Fruit fly (Drosophila melanogaster) whole organism, embryonic: ENCODE data around the gene Rab3GAP1.
A peak's percentile ranks its signal among the peaks of the same experiment; 100 is the strongest.

Experiments
- Atf-2 ChIP-seq: fragments of 200-800 bp; sonication (Bioruptor generic); optimal IDR thresholded peaks from 2 replicates; lab custom pipeline; 2016; ENCODE audit warnings: missing biosample characterization, missing genetic modification characterization
- B-H1 ChIP-seq: fragments of 200-800 bp; sonication (Bioruptor generic); IDR thresholded peaks from 3 replicates; pipeline ENCODE4 v1.3.6; 2022; ENCODE audit warnings: missing biosample characterization, missing genetic modification characterization
- CG10267 ChIP-seq: fragments of 200-800 bp; sonication (Bioruptor generic); optimal IDR thresholded peaks from 2 replicates; lab custom pipeline; 2018; ENCODE audit warnings: missing biosample characterization, mild to moderate bottlenecking, missing genetic modification characterization, moderate library complexity
- CG12104 ChIP-seq: fragments of 200-800 bp; sonication (Bioruptor generic); optimal IDR thresholded peaks from 3 replicates; lab custom pipeline; 2016; ENCODE audit warnings: missing biosample characterization, missing genetic modification characterization
- CG12391 ChIP-seq: fragments of 200-800 bp; sonication (Bioruptor generic); optimal IDR thresholded peaks from 3 replicates; lab custom pipeline; 2018; ENCODE audit warnings: missing biosample characterization, mild to moderate bottlenecking, missing genetic modification characterization, moderate library complexity
- CG14860 ChIP-seq: fragments of 200-800 bp; sonication (Bioruptor generic); IDR thresholded peaks from 3 replicates; pipeline ENCODE4 v1.3.6; 2022; ENCODE audit warnings: missing biosample characterization, missing genetic modification characterization; ENCODE audit not compliant: partially characterized antibody
- CG15011 ChIP-seq: fragments of 200-800 bp; sonication (Bioruptor generic); optimal IDR thresholded peaks from 3 replicates; lab custom pipeline; 2018; ENCODE audit warnings: missing biosample characterization, mild to moderate bottlenecking, missing genetic modification characterization
- CG16815 ChIP-seq: fragments of 200-800 bp; sonication (Bioruptor generic); optimal IDR thresholded peaks from 3 replicates; lab custom pipeline; 2017; ENCODE audit warnings: missing biosample characterization, mild to moderate bottlenecking, missing genetic modification characterization
- CG17568 ChIP-seq: fragments of 200-800 bp; sonication (Bioruptor generic); optimal IDR thresholded peaks from 2 replicates; lab custom pipeline; 2018; ENCODE audit warnings: missing biosample characterization, mild to moderate bottlenecking, missing genetic modification characterization, moderate library complexity
- CG32532 ChIP-seq: fragments of 200-800 bp; sonication (Bioruptor generic); IDR thresholded peaks from 2 replicates; pipeline ENCODE4 v1.3.6; 2022; ENCODE audit warnings: missing biosample characterization, missing genetic modification characterization
- CG3726 ChIP-seq: fragments of 200-800 bp; sonication (Bioruptor generic); IDR thresholded peaks from 3 replicates; pipeline ENCODE4, ENCODE4 v1.3.6; 2022; ENCODE audit warnings: missing biosample characterization, missing genetic modification characterization
- CG4617 ChIP-seq: fragments of 200-800 bp; sonication (Bioruptor generic); optimal IDR thresholded peaks from 3 replicates; lab custom pipeline; 2016; ENCODE audit warnings: missing biosample characterization, missing genetic modification characterization, borderline replicate concordance
- CG4854 ChIP-seq: fragments of 200-800 bp; sonication (Bioruptor generic); optimal IDR thresholded peaks from 2 replicates; lab custom pipeline; 2016; ENCODE audit warnings: missing biosample characterization, missing genetic modification characterization, inconsistent platforms
- CG6272 ChIP-seq: fragments of 200-800 bp; sonication (Bioruptor generic); IDR thresholded peaks from 2 replicates; pipeline ENCODE4 v1.3.6; 2022; ENCODE audit warnings: missing biosample characterization, missing genetic modification characterization
- CG6689 ChIP-seq: fragments of 200-800 bp; sonication (Bioruptor generic); IDR thresholded peaks from 2 replicates; pipeline ENCODE4 v1.3.6; 2022; ENCODE audit warnings: missing biosample characterization, missing genetic modification characterization
- CG7839 ChIP-seq: fragments of 200-800 bp; sonication (Bioruptor generic); optimal IDR thresholded peaks from 3 replicates; lab custom pipeline; 2018; ENCODE audit warnings: missing biosample characterization, mild to moderate bottlenecking, missing genetic modification characterization, moderate library complexity
- CG9797 ChIP-seq: fragments of 200-800 bp; sonication (Bioruptor generic); optimal IDR thresholded peaks from 3 replicates; lab custom pipeline; 2018; ENCODE audit warnings: missing biosample characterization, mild to moderate bottlenecking, missing genetic modification characterization
- D ChIP-seq, 2 experiments: fragments of 200-800 bp in 1 of 2; fragments of >200 bp in 1 of 2; sonication (Bioruptor generic) in 1 of 2; optimal IDR thresholded peaks; 2 replicates in 1 of 2; 3 replicates in 1 of 2; lab custom pipeline; 2017; ENCODE audit warnings: mild to moderate bottlenecking in 1 of 2, missing biosample characterization in 1 of 2, missing genetic modification characterization in 1 of 2, missing genetic modification reagents in 1 of 2
- D19A ChIP-seq: fragments of 200-800 bp; optimal IDR thresholded peaks from 3 replicates; lab custom pipeline; 2019; ENCODE audit warnings: missing biosample characterization, mild to moderate bottlenecking, missing genetic modification characterization, moderate library complexity
- E2f2 ChIP-seq: fragments of 200-800 bp; sonication (Bioruptor generic); IDR thresholded peaks from 2 replicates; pipeline ENCODE4 v1.3.6; 2022; ENCODE audit warnings: missing biosample characterization, missing genetic modification characterization
- Fer3 ChIP-seq: fragments of 200-800 bp; sonication (Bioruptor generic); optimal IDR thresholded peaks from 2 replicates; lab custom pipeline; 2018; ENCODE audit warnings: missing biosample characterization, mild to moderate bottlenecking, missing genetic modification characterization, moderate library complexity
- Hmr ChIP-seq: fragments of 200-800 bp; sonication (Bioruptor generic); optimal IDR thresholded peaks from 3 replicates; lab custom pipeline; 2017; ENCODE audit warnings: mild to moderate bottlenecking, missing biosample characterization, missing genetic modification reagents, missing genetic modification characterization
- Hr51 ChIP-seq, 2 experiments: fragments of 200-800 bp; sonication (Bioruptor generic); optimal IDR thresholded peaks; 2 replicates in 1 of 2; 3 replicates in 1 of 2; lab custom pipeline; 2016 to 2018; ENCODE audit warnings: missing biosample characterization in 2 of 2, missing genetic modification characterization in 2 of 2, mild to moderate bottlenecking in 1 of 2, moderate library complexity in 1 of 2
- MESR4 ChIP-seq: fragments of 200-800 bp; sonication (Bioruptor generic); optimal IDR thresholded peaks from 2 replicates; lab custom pipeline; 2018; ENCODE audit warnings: missing biosample characterization, mild to moderate bottlenecking, missing genetic modification characterization, moderate library complexity
- Mrtf ChIP-seq: fragments of 200-800 bp; sonication (Bioruptor generic); IDR thresholded peaks from 3 replicates; pipeline ENCODE4 v1.3.6; 2022; ENCODE audit warnings: missing biosample characterization, missing genetic modification characterization
- Myb ChIP-seq: fragments of 200-800 bp; sonication (Bioruptor generic); optimal IDR thresholded peaks from 2 replicates; lab custom pipeline; 2016; ENCODE audit warnings: missing biosample characterization, missing genetic modification characterization
- Poxn ChIP-seq: fragments of 200-800 bp; sonication (Bioruptor generic); IDR thresholded peaks from 2 replicates; pipeline ENCODE4 v1.3.6; 2022; ENCODE audit warnings: missing biosample characterization, missing genetic modification characterization
- Side ChIP-seq: fragments of 200-800 bp; sonication (Bioruptor generic); optimal IDR thresholded peaks from 2 replicates; lab custom pipeline; 2016; ENCODE audit warnings: missing biosample characterization, missing genetic modification characterization
- Six4 ChIP-seq: fragments of 200-800 bp; sonication (Bioruptor generic); optimal IDR thresholded peaks from 2 replicates; lab custom pipeline; 2016; ENCODE audit warnings: missing biosample characterization, missing genetic modification characterization
- Sox102F ChIP-seq: fragments of 200-800 bp; sonication (Bioruptor generic); optimal IDR thresholded peaks from 2 replicates; lab custom pipeline; 2018; ENCODE audit warnings: missing biosample characterization, mild to moderate bottlenecking, missing genetic modification characterization, moderate library complexity
- TFAM ChIP-seq: fragments of 200-800 bp; sonication (Bioruptor generic); optimal IDR thresholded peaks from 2 replicates; lab custom pipeline; 2017; ENCODE audit warnings: missing biosample characterization, missing genetic modification characterization, inconsistent platforms
- ap ChIP-seq: fragments of 200-800 bp; sonication (Bioruptor generic); IDR thresholded peaks from 2 replicates; pipeline ENCODE4 v1.3.6; 2022; ENCODE audit warnings: missing biosample characterization, missing genetic modification characterization
- cg ChIP-seq: fragments of 200-800 bp; sonication (Bioruptor generic); optimal IDR thresholded peaks from 3 replicates; lab custom pipeline; 2019; ENCODE audit warnings: missing biosample characterization, mild to moderate bottlenecking, missing genetic modification characterization, moderate library complexity
- ci ChIP-seq: fragments of 200-800 bp; sonication (Bioruptor generic); IDR thresholded peaks from 3 replicates; pipeline ENCODE4 v1.3.6; 2022; ENCODE audit warnings: missing biosample characterization, missing genetic modification characterization
- cwo ChIP-seq: fragments of 200-800 bp; sonication (Bioruptor generic); optimal IDR thresholded peaks from 3 replicates; lab custom pipeline; 2017; ENCODE audit warnings: missing biosample characterization, missing genetic modification characterization, mild to moderate bottlenecking, moderate library complexity, missing genetic modification reagents
- esg ChIP-seq: fragments of 200-800 bp; sonication (Bioruptor generic); conservative IDR thresholded peaks from 2 replicates; pipeline ENCODE4 v1.3.6; 2022; ENCODE audit warnings: missing biosample characterization, missing genetic modification characterization
- ham ChIP-seq: fragments of 200-800 bp; sonication (Bioruptor generic); IDR thresholded peaks from 2 replicates; pipeline ENCODE4 v1.3.6; 2022; ENCODE audit warnings: missing biosample characterization, missing genetic modification characterization
- jing ChIP-seq: fragments of 200-800 bp; sonication (Bioruptor generic); optimal IDR thresholded peaks from 2 replicates; lab custom pipeline; 2018; ENCODE audit warnings: missing biosample characterization, mild to moderate bottlenecking, missing genetic modification characterization
- jumu ChIP-seq: fragments of 200-800 bp; sonication (Bioruptor generic); optimal IDR thresholded peaks from 3 replicates; lab custom pipeline; 2016; ENCODE audit warnings: missing biosample characterization, missing genetic modification characterization
- lab ChIP-seq: fragments of 200-800 bp; sonication (Bioruptor generic); optimal IDR thresholded peaks from 3 replicates; lab custom pipeline; 2017; ENCODE audit warnings: missing biosample characterization, missing genetic modification characterization, mild to moderate bottlenecking, moderate library complexity, missing genetic modification reagents
- pnt ChIP-seq: fragments of 200-800 bp; sonication (Bioruptor generic); optimal IDR thresholded peaks from 3 replicates; lab custom pipeline; 2016; ENCODE audit warnings: missing biosample characterization, missing genetic modification characterization
- pros ChIP-seq: fragments of 200-800 bp; sonication (Bioruptor generic); optimal IDR thresholded peaks from 3 replicates; lab custom pipeline; 2019; ENCODE audit warnings: missing biosample characterization, mild to moderate bottlenecking, missing genetic modification characterization, moderate library complexity
- repo ChIP-seq: fragments of 200-800 bp; sonication (Bioruptor generic); optimal IDR thresholded peaks from 2 replicates; lab custom pipeline; 2016; ENCODE audit warnings: missing biosample characterization, missing genetic modification characterization
- rib ChIP-seq: fragments of 200-800 bp; sonication (Bioruptor generic); IDR thresholded peaks from 2 replicates; pipeline ENCODE4 v1.3.6; 2022; ENCODE audit warnings: missing biosample characterization, missing genetic modification characterization
- scrt ChIP-seq: fragments of 200-800 bp; sonication (Bioruptor generic); optimal IDR thresholded peaks from 2 replicates; lab custom pipeline; 2018; ENCODE audit warnings: missing biosample characterization, mild to moderate bottlenecking, missing genetic modification characterization, moderate library complexity
- sens ChIP-seq: fragments of 200-800 bp; sonication (Bioruptor generic); peaks from one replicate; lab custom pipeline; 2016; ENCODE audit warnings: missing biosample characterization, missing genetic modification characterization
- unpg ChIP-seq: fragments of 200-800 bp; sonication (Bioruptor generic); optimal IDR thresholded peaks from 3 replicates; lab custom pipeline; 2018; ENCODE audit warnings: missing biosample characterization, mild to moderate bottlenecking, missing genetic modification characterization, moderate library complexity
- yki ChIP-seq: fragments of >200 bp; optimal IDR thresholded peaks from 3 replicates; lab custom pipeline; 2018
- zfh2 ChIP-seq: fragments of 200-800 bp; sonication (Bioruptor generic); optimal IDR thresholded peaks from 2 replicates; lab custom pipeline; 2016; ENCODE audit warnings: missing biosample characterization, missing genetic modification characterization

The Rab3GAP1 gene

dm6 chr2L:1637832-1638649 lies 27.1 kb upstream of the Rab3GAP1 start (continued):
- TF ChIP-seq CG4854 (GFP tag; lab: Kevin White, UChicago) (no peak), Myb (GFP tag; lab: Kevin White, UChicago) (no peak), Sox102F (GFP tag; lab: Kevin White, UChicago) (no peak), Side (peak; percentile 9), scrt (GFP tag; lab: Kevin White, UChicago) (peak; percentile 21), pros (GFP tag; lab: Kevin White, UChicago) (no peak), ham (no peak), CG32532 (no peak), CG12391 (tag; lab: Kevin White, UChicago) (no peak), CG17568 (GFP tag; lab: Kevin White, UChicago) (peak; percentile 30), esg (GFP tag; lab: Robert Waterston, UW) (no peak), repo (GFP tag; lab: Kevin White, UChicago) (no peak), E2f2 (GFP tag; lab: Robert Waterston, UW) (no peak), MESR4 (GFP tag; lab: Kevin White, UChicago) (no peak), CG15011 (GFP tag; lab: Kevin White, UChicago) (no peak), D (optimal IDR thresholded peaks at IDR 0.05; lab: Kevin White, UChicago) (no peak), D (GFP tag; optimal IDR thresholded peaks at IDR 0.05; lab: Kevin White, UChicago) (no peak), ap (GFP tag; lab: Robert Waterston, UW) (no peak), CG14860 (GFP tag; lab: Robert Waterston, UW) (no peak), Atf-2 (no peak), sens (GFP tag; lab: Kevin White, UChicago) (peak; percentile 58), CG16815 (GFP tag; lab: Kevin White, UChicago) (no peak), zfh2 (GFP tag; lab: Kevin White, UChicago) (no peak), unpg (GFP tag; lab: Kevin White, UChicago) (peak; percentile 3), lab (GFP tag; lab: Kevin White, UChicago) (peak; percentile 52), TFAM (GFP tag; lab: Kevin White, UChicago) (no peak), pnt (GFP tag; lab: Kevin White, UChicago) (no peak), CG7839 (tag; lab: Kevin White, UChicago) (no peak), ci (no peak), CG4617 (no peak), CG3726 (GFP tag; lab: Robert Waterston, UW) (no peak), CG6689 (GFP tag; lab: Robert Waterston, UW) (no peak), D19A (no peak), Hmr (GFP tag; lab: Kevin White, UChicago) (peak; percentile 69), CG6272 (GFP tag; lab: Robert Waterston, UW) (no peak), Hr51 (GFP tag; optimal IDR thresholded peaks at IDR 0.05; lab: Kevin White, UChicago) (no peak), B-H1 (no peak), CG10267 (tag; lab: Kevin White, UChicago) (no peak), Fer3 (tag; lab: Kevin White, UChicago) (peak; percentile 24), rib (0 out of 2 replicates have a peak, but pooled peaks have one; percentile 12), jing (no peak), Six4 (GFP tag; lab: Kevin White, UChicago) (no peak), yki (lab: Kevin White, UChicago) (no peak), cg (GFP tag; lab: Kevin White, UChicago) (peak; percentile 75), Mrtf (GFP tag; lab: Robert Waterston, UW) (no peak), CG12104 (no peak), cwo (no peak), CG9797 (GFP tag; lab: Kevin White, UChicago) (no peak), jumu (GFP tag; lab: Kevin White, UChicago) (no peak), Poxn (no peak)
